Worm (Caenorhabditis elegans) whole organism, early embryonic: ENCODE results near the gene ZK470.2.

ENCODE experiments used
- F13C5.2 ChIP-seq: sonication (generic microtip); optimal IDR thresholded peaks from 2 replicates; lab custom pipeline; 2017; ENCODE audit warnings: mild to moderate bottlenecking, missing genetic modification characterization, inconsistent platforms, missing compliant biosample characterization
- ama-1 ChIP-seq: fragments of 150-350 bp; optimal IDR thresholded peaks from 2 replicates; lab custom pipeline; 2014
- ceh-13 ChIP-seq: fragments of 200-800 bp; sonication (Bioruptor generic); optimal IDR thresholded peaks from 2 replicates; lab custom pipeline; 2018; ENCODE audit warnings: mild to moderate bottlenecking, missing genetic modification characterization, missing compliant biosample characterization
- ceh-36 ChIP-seq: sonication (generic microtip); optimal IDR thresholded peaks from 2 replicates; lab custom pipeline; 2016; ENCODE audit warnings: missing genetic modification characterization, inconsistent platforms, missing compliant biosample characterization
- ets-7 ChIP-seq: sonication (generic microtip); optimal IDR thresholded peaks from 2 replicates; lab custom pipeline; 2016; ENCODE audit warnings: missing genotype, missing genetic modification characterization, missing compliant biosample characterization
- flt-1 ChIP-seq: fragments of 200-800 bp; sonication (Bioruptor generic); IDR thresholded peaks from 2 replicates; pipeline ENCODE4 v1.3.6; 2022; ENCODE audit warnings: missing genetic modification characterization, missing compliant biosample characterization
- hmbx-1 ChIP-seq: sonication (generic microtip); optimal IDR thresholded peaks from 2 replicates; lab custom pipeline; 2016; ENCODE audit warnings: mild to moderate bottlenecking, missing genetic modification characterization, missing compliant biosample characterization
- hmg-4 ChIP-seq: fragments of 200-800 bp; sonication (Bioruptor generic); optimal IDR thresholded peaks from 2 replicates; lab custom pipeline; 2018; ENCODE audit warnings: mild to moderate bottlenecking, missing genetic modification characterization, missing compliant biosample characterization
- hnd-1 ChIP-seq: sonication (generic microtip); optimal IDR thresholded peaks from 2 replicates; lab custom pipeline; 2016; ENCODE audit warnings: missing genetic modification characterization, missing compliant biosample characterization
- tbx-11 ChIP-seq: fragments of 200-800 bp; sonication (Bioruptor generic); IDR thresholded peaks from 2 replicates; pipeline ENCODE4 v1.3.6; 2022; ENCODE audit warnings: missing genetic modification characterization, missing compliant biosample characterization
- tbx-37 ChIP-seq: fragments of 200-800 bp; sonication (Bioruptor generic); conservative IDR thresholded peaks from 2 replicates; pipeline ENCODE4 v1.3.6; 2022; ENCODE audit warnings: missing genetic modification reagents, missing genetic modification characterization, missing compliant biosample characterization
- tra-4 ChIP-seq: sonication (generic microtip); optimal IDR thresholded peaks from 2 replicates; lab custom pipeline; 2017; ENCODE audit warnings: missing genetic modification characterization, missing compliant biosample characterization

- no peak for TF ChIP-seq ets-7 (tag; lab: Kevin White, UChicago)
- no peak for TF ChIP-seq flt-1 (GFP tag; lab: Robert Waterston, UW)
- no peak for TF ChIP-seq ama-1
- no peak for TF ChIP-seq hmbx-1 (tag; lab: Kevin White, UChicago)
- TF ChIP-seq tbx-11 (GFP tag; lab: Robert Waterston, UW): no peak
- no peak for TF ChIP-seq hmg-4 (GFP tag; lab: Kevin White, UChicago)
- no peak for TF ChIP-seq ceh-13 (GFP tag; lab: Kevin White, UChicago)
- no peak for TF ChIP-seq ceh-36
- TF ChIP-seq hnd-1 (tag; lab: Kevin White, UChicago): no peak
- TF ChIP-seq tbx-37 (GFP tag; lab: Robert Waterston, UW): no peak
- no peak for TF ChIP-seq tra-4 (tag; lab: Kevin White, UChicago)
- TF ChIP-seq F13C5.2 (tag; lab: Kevin White, UChicago): no peak
These were observed 9.7 kb upstream of the ZK470.2 start for ce11 chrX:4125165-4125803.
